Worm (Caenorhabditis elegans) whole organism, L4 larva: ENCODE results near the gene Y70C5A.2.

Source experiments
- F10B5.3 ChIP-seq: sonication (generic microtip); optimal IDR thresholded peaks from 2 replicates; lab custom pipeline; 2016; ENCODE audit warnings: mild to moderate bottlenecking, missing genetic modification characterization, missing compliant biosample characterization
- F26F4.8 ChIP-seq: fragments of 200-800 bp; sonication (Bioruptor generic); conservative IDR thresholded peaks from 2 replicates; pipeline ENCODE4 v1.3.6; 2022; ENCODE audit warnings: missing genetic modification characterization, missing compliant biosample characterization
- F49E8.2 ChIP-seq: sonication (generic microtip); optimal IDR thresholded peaks from 2 replicates; lab custom pipeline; 2016; ENCODE audit warnings: missing compliant biosample characterization, mild to moderate bottlenecking, missing genetic modification characterization, borderline replicate concordance
- R02D3.7 ChIP-seq: fragments of 150-350 bp; sonication (generic microtip); optimal IDR thresholded peaks from 3 replicates; lab custom pipeline; 2014; ENCODE audit warnings: missing biosample characterization, missing genetic modification characterization
- T20F7.1 ChIP-seq: fragments of 200-800 bp; sonication (Bioruptor generic); optimal IDR thresholded peaks from 2 replicates; lab custom pipeline; 2018; ENCODE audit warnings: mild to moderate bottlenecking, missing genetic modification characterization, missing compliant biosample characterization
- Y105C5A.15 ChIP-seq: fragments of 200-800 bp; sonication (Bioruptor generic); IDR thresholded peaks from 2 replicates; pipeline ENCODE4 v1.3.6; 2022; ENCODE audit warnings: missing genetic modification characterization, missing compliant biosample characterization
- aha-1 ChIP-seq: fragments of 150-350 bp; peaks from one replicate; lab custom pipeline; 2014; ENCODE audit warnings: missing biosample characterization, missing genetic modification characterization
- aly-2 ChIP-seq: sonication (generic microtip); optimal IDR thresholded peaks from 2 replicates; lab custom pipeline; 2018; ENCODE audit warnings: missing biosample characterization, missing genetic modification characterization
- ama-1 ChIP-seq: fragments of 150-350 bp; optimal IDR thresholded peaks from 2 replicates; lab custom pipeline; 2014; ENCODE audit warnings: inconsistent platforms, mixed read lengths
- arid-1 ChIP-seq: fragments of 200-800 bp; sonication (Bioruptor generic); conservative IDR thresholded peaks from 2 replicates; pipeline ENCODE4 v1.3.6; 2022; ENCODE audit warnings: missing genetic modification reagents, missing genetic modification characterization, missing compliant biosample characterization
- ceh-20 ChIP-seq: fragments of 200-800 bp; sonication (Bioruptor generic); IDR thresholded peaks from 2 replicates; pipeline ENCODE4 v1.3.6; 2022; ENCODE audit warnings: missing genetic modification reagents, missing genetic modification characterization, missing compliant biosample characterization
- ceh-32 ChIP-seq: sonication (generic microtip); optimal IDR thresholded peaks from 2 replicates; lab custom pipeline; 2016; ENCODE audit warnings: mild to moderate bottlenecking, missing genetic modification characterization, missing compliant biosample characterization; ENCODE audit not compliant: poor library complexity
- ceh-62 ChIP-seq: sonication (generic microtip); optimal IDR thresholded peaks from 2 replicates; lab custom pipeline; 2017; ENCODE audit warnings: missing biosample characterization, missing genetic modification characterization
- ctbp-1 ChIP-seq: fragments of 200-800 bp; sonication (Bioruptor generic); IDR thresholded peaks from 2 replicates; pipeline ENCODE4 v1.3.6; 2022; ENCODE audit warnings: missing genetic modification reagents, missing genetic modification characterization, missing compliant biosample characterization
- daf-12 ChIP-seq: fragments of 150-350 bp; optimal IDR thresholded peaks from 2 replicates; lab custom pipeline; 2014; ENCODE audit warnings: missing biosample characterization, missing genetic modification reagents, missing genetic modification characterization
- daf-19 ChIP-seq: fragments of 200-800 bp; sonication (Bioruptor generic); conservative IDR thresholded peaks from 2 replicates; pipeline ENCODE4 v1.3.6; 2022; ENCODE audit warnings: missing genetic modification characterization, missing compliant biosample characterization
- dmd-8 ChIP-seq: fragments of 200-800 bp; sonication (Bioruptor generic); IDR thresholded peaks from 2 replicates; pipeline ENCODE4 v1.3.6; 2022; ENCODE audit warnings: missing genetic modification characterization, missing compliant biosample characterization
- gei-8 ChIP-seq: fragments of 200-800 bp; sonication (Bioruptor generic); optimal IDR thresholded peaks from 2 replicates; lab custom pipeline; 2018; ENCODE audit warnings: mild to moderate bottlenecking, missing genetic modification characterization, missing compliant biosample characterization
- lin-29 ChIP-seq: fragments of 200-800 bp; sonication (Bioruptor generic); IDR thresholded peaks from 2 replicates; pipeline ENCODE4 v1.3.6; 2022; ENCODE audit warnings: missing genetic modification reagents, missing genetic modification characterization, missing compliant biosample characterization
- madf-5 ChIP-seq, 2 experiments: fragments of 200-800 bp; sonication (Bioruptor generic); IDR thresholded peaks; 2 replicates each; pipeline ENCODE4 v1.3.6; 2022; ENCODE audit warnings: missing compliant biosample characterization in 2 of 2, missing genetic modification characterization in 2 of 2
- mdl-1 ChIP-seq, 2 experiments: fragments of 150-350 bp in 1 of 2; sonication (generic microtip) in 1 of 2; optimal IDR thresholded peaks; 2 replicates each; lab custom pipeline; 2014 to 2017; ENCODE audit warnings: missing biosample characterization in 2 of 2, missing genetic modification characterization in 2 of 2
- mdt-29 ChIP-seq: fragments of 200-800 bp; sonication (Bioruptor generic); IDR thresholded peaks from 2 replicates; pipeline ENCODE4 v1.3.6; 2022; ENCODE audit warnings: missing genetic modification reagents, missing genetic modification characterization, missing compliant biosample characterization
- mes-2 ChIP-seq: sonication (generic microtip); optimal IDR thresholded peaks from 2 replicates; lab custom pipeline; 2016; ENCODE audit warnings: missing genotype, mild to moderate bottlenecking, missing genetic modification characterization, missing compliant biosample characterization; ENCODE audit not compliant: poor library complexity, severe bottlenecking
- mxl-3 ChIP-seq: fragments of 200-800 bp; sonication (Bioruptor generic); optimal IDR thresholded peaks from 2 replicates; lab custom pipeline; 2018; ENCODE audit warnings: mild to moderate bottlenecking, missing genetic modification characterization, missing compliant biosample characterization
- nhr-102 ChIP-seq: sonication (generic microtip); optimal IDR thresholded peaks from 2 replicates; lab custom pipeline; 2016; ENCODE audit warnings: mild to moderate bottlenecking, missing genetic modification characterization, moderate library complexity, missing compliant biosample characterization
- nhr-11 ChIP-seq: fragments of 150-350 bp; optimal IDR thresholded peaks from 2 replicates; lab custom pipeline; 2014; ENCODE audit warnings: missing biosample characterization, missing genetic modification characterization
- nhr-237 ChIP-seq: sonication (generic microtip); optimal IDR thresholded peaks from 2 replicates; lab custom pipeline; 2017; ENCODE audit warnings: missing biosample characterization, missing genetic modification characterization
- nhr-25 ChIP-seq: sonication (generic microtip); optimal IDR thresholded peaks from 2 replicates; lab custom pipeline; 2017; ENCODE audit warnings: missing genetic modification characterization, mild to moderate bottlenecking, missing compliant biosample characterization, antibody characterized with exemption, moderate library complexity, borderline replicate concordance; ENCODE audit not compliant: insufficient read depth
- nhr-48 ChIP-seq: sonication (generic microtip); optimal IDR thresholded peaks from 2 replicates; lab custom pipeline; 2016; ENCODE audit warnings: mild to moderate bottlenecking, missing genetic modification characterization, missing compliant biosample characterization
- nhr-6 ChIP-seq: fragments of 150-350 bp; optimal IDR thresholded peaks from 2 replicates; lab custom pipeline; 2014; ENCODE audit warnings: missing biosample characterization, missing genetic modification characterization
- nhr-77 ChIP-seq: fragments of 150-350 bp; optimal IDR thresholded peaks from 2 replicates; lab custom pipeline; 2014; ENCODE audit warnings: missing biosample characterization, missing genetic modification characterization
- pha-4 ChIP-seq, 2 experiments: fragments of 150-350 bp in 1 of 2; fragments of 200-800 bp in 1 of 2; sonication (Bioruptor generic) in 1 of 2; IDR thresholded peaks in 1 of 2; optimal IDR thresholded peaks in 1 of 2; 2 replicates each; pipeline versions ENCODE4 v1.3.6 to Lab custom; 2014 to 2022; ENCODE audit warnings: missing genetic modification characterization in 2 of 2, missing genetic modification reagents in 2 of 2, missing biosample characterization in 1 of 2, missing compliant biosample characterization in 1 of 2
- pqm-1 ChIP-seq: sonication (generic microtip); optimal IDR thresholded peaks from 2 replicates; lab custom pipeline; 2017; ENCODE audit warnings: missing biosample characterization, missing genetic modification characterization
- rbr-2 ChIP-seq: sonication (generic microtip); optimal IDR thresholded peaks from 2 replicates; lab custom pipeline; 2016; ENCODE audit warnings: missing genotype, missing genetic modification characterization, missing compliant biosample characterization
- saeg-2 ChIP-seq: fragments of 200-800 bp; sonication (Bioruptor generic); IDR thresholded peaks from 2 replicates; pipeline ENCODE4 v1.3.6; 2022; ENCODE audit warnings: missing genetic modification reagents, missing genetic modification characterization, missing compliant biosample characterization
- set-16 ChIP-seq: fragments of 200-800 bp; sonication (Bioruptor generic); IDR thresholded peaks from 2 replicates; pipeline ENCODE4 v1.3.6; 2022; ENCODE audit warnings: missing genetic modification reagents, missing genetic modification characterization, missing compliant biosample characterization
- snpc-1.2 ChIP-seq: fragments of 200-800 bp; sonication (Bioruptor generic); IDR thresholded peaks from 2 replicates; pipeline ENCODE4 v1.3.6; 2022; ENCODE audit warnings: missing genetic modification reagents, missing genetic modification characterization, missing compliant biosample characterization
- snpc-4 ChIP-seq: fragments of 150-350 bp; optimal IDR thresholded peaks from 2 replicates; lab custom pipeline; 2014; ENCODE audit warnings: missing biosample characterization, missing genetic modification characterization
- spr-1 ChIP-seq: sonication (generic microtip); optimal IDR thresholded peaks from 2 replicates; lab custom pipeline; 2016; ENCODE audit warnings: mild to moderate bottlenecking, missing genetic modification characterization, missing compliant biosample characterization
- spr-3 ChIP-seq: fragments of 200-800 bp; sonication (Bioruptor generic); optimal IDR thresholded peaks from 2 replicates; lab custom pipeline; 2018; ENCODE audit warnings: mild to moderate bottlenecking, missing genetic modification characterization, missing compliant biosample characterization
- tag-97 ChIP-seq: fragments of 200-800 bp; sonication (Bioruptor generic); IDR thresholded peaks from 2 replicates; pipeline ENCODE4 v1.3.6; 2022; ENCODE audit warnings: missing genetic modification characterization, missing compliant biosample characterization
- unc-130 ChIP-seq: sonication (generic microtip); optimal IDR thresholded peaks from 2 replicates; lab custom pipeline; 2016; ENCODE audit warnings: missing genetic modification reagents, missing genetic modification characterization, missing compliant biosample characterization
- unc-39 ChIP-seq: sonication (generic microtip); optimal IDR thresholded peaks from 2 replicates; lab custom pipeline; 2017; ENCODE audit warnings: missing biosample characterization, missing genetic modification characterization
- vab-7 ChIP-seq: fragments of 200-800 bp; sonication (Bioruptor generic); IDR thresholded peaks from 2 replicates; pipeline ENCODE4 v1.3.6; 2022; ENCODE audit warnings: missing genetic modification reagents, missing genetic modification characterization, missing compliant biosample characterization
- zag-1 ChIP-seq: fragments of 150-350 bp; optimal IDR thresholded peaks from 2 replicates; lab custom pipeline; 2014; ENCODE audit warnings: missing biosample characterization, missing genetic modification characterization
- zfp-2 ChIP-seq: sonication (generic microtip); optimal IDR thresholded peaks from 2 replicates; lab custom pipeline; 2016; ENCODE audit warnings: mild to moderate bottlenecking, missing genetic modification characterization, missing compliant biosample characterization
- zfp-3 ChIP-seq: fragments of 200-800 bp; sonication (Bioruptor generic); conservative IDR thresholded peaks from 2 replicates; pipeline ENCODE4 v1.3.6; 2022; ENCODE audit warnings: missing genetic modification reagents, missing genetic modification characterization, missing compliant biosample characterization
- zip-2 ChIP-seq: fragments of 150-350 bp; optimal IDR thresholded peaks from 2 replicates; lab custom pipeline; 2014; ENCODE audit warnings: missing biosample characterization, missing genetic modification characterization
- ztf-11 ChIP-seq: fragments of 150-350 bp; optimal IDR thresholded peaks from 2 replicates; lab custom pipeline; 2014; ENCODE audit warnings: missing biosample characterization, missing genetic modification characterization

Gene Y70C5A.2

DNA sequence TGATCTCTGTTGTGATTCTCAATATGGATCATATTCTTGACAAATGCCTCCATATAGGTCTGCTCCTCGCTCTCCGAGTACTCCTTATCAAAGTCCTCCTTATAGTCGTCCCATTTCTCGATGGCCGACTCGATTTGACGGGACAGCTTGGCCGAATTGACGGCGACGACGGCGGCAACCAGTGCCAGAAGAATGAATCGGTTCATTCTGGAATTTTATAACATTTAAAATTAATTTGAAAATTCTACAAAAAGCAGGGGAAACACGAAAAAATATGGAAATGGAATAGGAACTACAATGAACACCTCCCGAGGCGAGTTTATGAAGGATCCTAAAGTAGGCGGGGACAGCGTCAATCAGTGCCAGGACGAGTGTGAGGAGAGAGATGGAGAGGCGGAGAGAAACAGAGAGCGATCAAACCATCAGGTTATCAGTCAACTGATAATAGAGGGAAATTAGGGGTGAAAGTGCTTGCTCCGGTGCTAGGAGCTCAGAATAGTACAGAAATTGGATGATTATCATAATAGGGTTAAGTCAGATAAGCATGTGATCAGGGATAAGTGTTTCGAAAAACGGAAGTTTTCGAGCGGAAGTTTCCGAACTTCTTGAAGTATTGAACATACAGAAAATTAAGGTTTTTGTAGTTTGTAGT lies 27.7 kb downstream of the Y70C5A.2 start, which contains the start of gene cpl-1 (continued):
- TF ChIP-seq nhr-237 (tag; lab: Kevin White, UChicago), result no peak
- TF ChIP-seq nhr-25, result no peak
- no peak for TF ChIP-seq F10B5.3 (tag; lab: Kevin White, UChicago)
- no peak for TF ChIP-seq spr-3 (GFP tag; lab: Kevin White, UChicago)
- TF ChIP-seq aly-2 (tag; lab: Kevin White, UChicago), result no peak
- TF ChIP-seq nhr-48 (tag; lab: Kevin White, UChicago), result peak; percentile 47
- no peak for TF ChIP-seq gei-8 (GFP tag; lab: Kevin White, UChicago)
- peak; percentile 3 for TF ChIP-seq mes-2 (tag; lab: Kevin White, UChicago)
- TF ChIP-seq tag-97 (GFP tag; lab: Robert Waterston, UW), result no peak
- no peak for TF ChIP-seq F49E8.2 (tag; lab: Kevin White, UChicago)
- TF ChIP-seq saeg-2 (GFP tag; lab: Robert Waterston, UW), result no peak
- no peak for TF ChIP-seq madf-5 (GFP tag; IDR thresholded peaks at IDR 0.05; lab: Robert Waterston, UW)
- TF ChIP-seq T20F7.1 (GFP tag; lab: Kevin White, UChicago), result peak; percentile 5
- TF ChIP-seq aha-1 (tag; lab: Kevin White, UChicago), result peak; percentile 93
- peak; percentile 51 for TF ChIP-seq nhr-102 (tag; lab: Kevin White, UChicago)
- TF ChIP-seq mdl-1 (tag; optimal IDR thresholded peaks at IDR 0.05; lab: Kevin White, UChicago), result no peak
- no peak for TF ChIP-seq ctbp-1 (GFP tag; lab: Robert Waterston, UW)
- no peak for TF ChIP-seq zfp-3 (GFP tag; lab: Robert Waterston, UW)
- TF ChIP-seq mdt-29 (GFP tag; lab: Robert Waterston, UW), result no peak
- TF ChIP-seq set-16 (GFP tag; lab: Robert Waterston, UW), result no peak
- TF ChIP-seq rbr-2 (tag; lab: Kevin White, UChicago), result no peak
- no peak for TF ChIP-seq nhr-77 (tag; lab: Kevin White, UChicago)
- TF ChIP-seq unc-39 (tag; lab: Kevin White, UChicago), result no peak
- no peak for TF ChIP-seq ceh-62 (tag; lab: Kevin White, UChicago)
- TF ChIP-seq spr-1 (tag; lab: Kevin White, UChicago), result no peak
- no peak for TF ChIP-seq arid-1 (GFP tag; lab: Robert Waterston, UW)
- peak; percentile 48; the same call in 1 of the 2 replicates for TF ChIP-seq daf-19 (GFP tag; lab: Robert Waterston, UW)
- TF ChIP-seq F26F4.8, result no peak
- no peak for TF ChIP-seq ceh-32 (tag; lab: Kevin White, UChicago)
- TF ChIP-seq ztf-11 (tag; lab: Kevin White, UChicago), result no peak
- TF ChIP-seq zfp-2 (tag; lab: Kevin White, UChicago), result no peak
- TF ChIP-seq pha-4 (GFP tag; IDR thresholded peaks at IDR 0.05; lab: Robert Waterston, UW), result no peak
- TF ChIP-seq pha-4 (tag; optimal IDR thresholded peaks at IDR 0.05; lab: Kevin White, UChicago), result no peak
- no peak for TF ChIP-seq snpc-1.2 (GFP tag; lab: Robert Waterston, UW)
- TF ChIP-seq Y105C5A.15 (GFP tag; lab: Robert Waterston, UW), result no peak
- no peak for TF ChIP-seq zag-1 (tag; lab: Kevin White, UChicago)
- no peak for TF ChIP-seq zip-2 (tag; lab: Kevin White, UChicago)
- TF ChIP-seq nhr-11, result peak; percentile 17
- no peak for TF ChIP-seq dmd-8
- no peak for TF ChIP-seq vab-7
- no peak for TF ChIP-seq R02D3.7 (tag; lab: Kevin White, UChicago)
- TF ChIP-seq mxl-3 (GFP tag; lab: Kevin White, UChicago), result no peak
- TF ChIP-seq unc-130 (GFP tag; lab: Kevin White, UChicago), result no peak
- peak; percentile 9 for TF ChIP-seq pqm-1 (tag; lab: Kevin White, UChicago)
- TF ChIP-seq lin-29 (GFP tag; lab: Robert Waterston, UW), result no peak
- no peak for TF ChIP-seq snpc-4 (tag; lab: Kevin White, UChicago)
- peak; percentile 79 for TF ChIP-seq ama-1 (lab: Kevin White, UChicago)
- TF ChIP-seq daf-12, result no peak
- TF ChIP-seq nhr-6 (tag; lab: Kevin White, UChicago), result no peak
- no peak; the same call in 1 of the 2 replicates for TF ChIP-seq ceh-20 (GFP tag; lab: Robert Waterston, UW)
- TF ChIP-seq, all 104 proteins: peak for 20
